Worm (Caenorhabditis elegans): ENCODE data around the gene F39F10.3.

Gene F39F10.3

DNA sequence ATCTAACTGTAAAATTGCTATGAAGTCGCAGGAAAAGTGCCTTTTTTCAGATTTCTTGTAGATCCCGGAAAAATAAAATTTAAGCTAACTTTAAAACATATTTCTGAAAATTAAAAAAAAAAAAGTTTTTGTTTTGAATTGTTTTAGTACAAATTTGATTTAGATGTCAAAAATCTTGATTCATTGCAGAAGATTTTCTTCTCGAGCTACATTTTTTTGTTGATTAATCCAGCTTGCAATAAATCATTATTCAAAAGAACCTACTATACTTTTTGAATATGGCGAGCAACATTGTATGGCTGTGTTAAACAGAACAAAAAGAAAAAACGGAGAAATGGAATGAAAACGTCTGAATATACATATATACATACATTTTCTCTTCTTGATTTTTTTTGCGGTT, 26.1 kb upstream of the F39F10.3 start:
- TF ChIP-seq nhr-77 (tag; optimal IDR thresholded peaks at IDR 0.05) (no peak), aha-1 (tag) (peak; percentile 94)

- TF ChIP-seq aha-1 (tag) (peak; percentile 52), zfp-2 (tag; optimal IDR thresholded peaks at IDR 0.05) (no peak), daf-16 (GFP tag; optimal IDR thresholded peaks at IDR 0.05) (no peak), daf-16 (tag; optimal IDR thresholded peaks at IDR 0.05) (peak; percentile 19), mes-2 (tag; optimal IDR thresholded peaks at IDR 0.05; ENCODE audit: poor library complexity, severe bottlenecking) (no peak), dpl-1 (GFP tag; optimal IDR thresholded peaks at IDR 0.05) (no peak), nhr-76 (tag; optimal IDR thresholded peaks at IDR 0.05) (no peak), dve-1 (tag; optimal IDR thresholded peaks at IDR 0.05; ENCODE audit: insufficient read depth) (no peak), hlh-30 (tag; optimal IDR thresholded peaks at IDR 0.05; ENCODE audit: insufficient read depth) (peak; percentile 16), spr-3 (GFP tag; optimal IDR thresholded peaks at IDR 0.05) (no peak), F44E2.7 (GFP tag; IDR thresholded peaks at IDR 0.05) (no peak), lim-7 (GFP tag; IDR thresholded peaks at IDR 0.05) (no peak), snpc-4 (tag; optimal IDR thresholded peaks at IDR 0.05) (no peak)
These were observed 22.9 kb upstream of the F39F10.3 start, which contains the start of gene aakg-2 for ce11 chrX:16868931-16869330. Gene aakg-2, minus strand, starts transcription at chrX:16869031.

- TF ChIP-seq mdt-29 (GFP tag; IDR thresholded peaks at IDR 0.05) (no peak), F49E8.2 (tag; optimal IDR thresholded peaks at IDR 0.05; ENCODE audit: borderline replicate concordance) (no peak), dpl-1 (GFP tag; optimal IDR thresholded peaks at IDR 0.05) (no peak), ZK337.2 (GFP tag; IDR thresholded peaks at IDR 0.05) (no peak), R02D3.7 (tag; optimal IDR thresholded peaks at IDR 0.05) (no peak), lin-38 (GFP tag; IDR thresholded peaks at IDR 0.05) (no peak), nhr-76 (tag; optimal IDR thresholded peaks at IDR 0.05) (no peak), unc-39 (tag; optimal IDR thresholded peaks at IDR 0.05) (no peak), zip-11 (GFP tag; IDR thresholded peaks at IDR 0.05) (no peak), dve-1 (tag; optimal IDR thresholded peaks at IDR 0.05; ENCODE audit: insufficient read depth) (no peak), hif-1 (tag; optimal IDR thresholded peaks at IDR 0.05) (no peak), ztf-7 (tag; optimal IDR thresholded peaks at IDR 0.05) (no peak), ces-1 (GFP tag; optimal IDR thresholded peaks at IDR 0.05) (no peak), nhr-77 (tag; optimal IDR thresholded peaks at IDR 0.05) (peak; percentile 39), duxl-1 (tag; optimal IDR thresholded peaks at IDR 0.05; ENCODE audit: poor library complexity) (no peak), nhr-25 (tag; optimal IDR thresholded peaks at IDR 0.05; ENCODE audit: borderline replicate concordance, insufficient read depth) (no peak), D1046.2 (GFP tag; IDR thresholded peaks at IDR 0.05) (no peak), rbr-2 (tag; optimal IDR thresholded peaks at IDR 0.05) (no peak), mxl-3 (GFP tag; optimal IDR thresholded peaks at IDR 0.05) (peak; percentile 97), nhr-102 (tag; optimal IDR thresholded peaks at IDR 0.05) (no peak), dmd-6 (GFP tag; IDR thresholded peaks at IDR 0.05) (peak; percentile 68), hlh-11 (tag; optimal IDR thresholded peaks at IDR 0.05) (peak; percentile 54), lsy-2 (tag; optimal IDR thresholded peaks at IDR 0.05) (no peak), ceh-28 (tag; optimal IDR thresholded peaks at IDR 0.05) (no peak), sdz-12 (GFP tag; optimal IDR thresholded peaks at IDR 0.05) (no peak), nhr-28 (tag; optimal IDR thresholded peaks at IDR 0.05) (peak; percentile 71), Y5F2A.4 (GFP tag; optimal IDR thresholded peaks at IDR 0.05) (no peak), ztf-11 (tag; optimal IDR thresholded peaks at IDR 0.05) (no peak), arid-1 (GFP tag; conservative IDR thresholded peaks at IDR 0.05) (no peak), tag-97 (GFP tag; IDR thresholded peaks at IDR 0.05) (no peak), hlh-30 (tag; optimal IDR thresholded peaks at IDR 0.05; ENCODE audit: insufficient read depth) (peak; percentile 73), unc-62 (GFP tag; optimal IDR thresholded peaks at IDR 0.05 in 1 of 2) (peak in 1 of 2 experiments; percentile 89), unc-62 (tag; optimal IDR thresholded peaks at IDR 0.05) (no peak), lin-29 (GFP tag; IDR thresholded peaks at IDR 0.05) (no peak), pqm-1 (tag; optimal IDR thresholded peaks at IDR 0.05) (peak; percentile 59), daf-16 (GFP tag; optimal IDR thresholded peaks at IDR 0.05) (no peak), daf-16 (tag; optimal IDR thresholded peaks at IDR 0.05) (peak; percentile 82), nhr-237 (tag; optimal IDR thresholded peaks at IDR 0.05) (no peak), php-3 (GFP tag; IDR thresholded peaks at IDR 0.05) (no peak), F10B5.3 (tag; optimal IDR thresholded peaks at IDR 0.05) (no peak)
These were observed 20.4 kb upstream of the F39F10.3 start for ce11 chrX:16871355-16871754.
